Worm (Caenorhabditis elegans): ENCODE results near the gene nhr-66.

DNA sequence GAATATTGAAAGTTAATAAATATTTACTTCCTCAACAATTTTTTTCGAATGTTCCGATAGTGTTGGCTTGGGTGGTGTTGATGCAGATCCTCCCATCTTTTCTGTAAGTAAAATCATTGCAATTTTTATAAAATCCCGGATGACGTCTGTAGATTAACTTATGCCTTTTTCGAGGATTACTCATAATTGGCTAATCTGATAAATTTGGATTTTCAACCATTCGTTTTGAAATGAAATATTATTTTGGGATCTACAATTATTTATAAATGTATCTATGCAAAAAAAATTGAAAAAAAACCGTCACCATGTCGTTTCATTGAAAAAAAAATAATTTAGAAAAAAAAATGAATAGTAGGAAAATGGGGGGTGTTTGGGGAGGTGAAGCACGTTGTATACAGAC, 35.3 kb downstream of the nhr-66 start, which contains the start of gene glrx-22:
- no peak for TF ChIP-seq ceh-9 (tag; optimal IDR thresholded peaks at IDR 0.05)
- TF ChIP-seq ztf-11 (tag; optimal IDR thresholded peaks at IDR 0.05): no peak
- TF ChIP-seq ama-1 (optimal IDR thresholded peaks at IDR 0.05): no peak
- TF ChIP-seq R02D3.7 (tag; optimal IDR thresholded peaks at IDR 0.05): no peak
- no peak for TF ChIP-seq nhr-77 (tag; optimal IDR thresholded peaks at IDR 0.05)
- no peak for TF ChIP-seq elt-3 (tag; optimal IDR thresholded peaks at IDR 0.05)
- no peak for TF ChIP-seq snpc-4 (tag; optimal IDR thresholded peaks at IDR 0.05)
- no peak for TF ChIP-seq elt-1 (tag; optimal IDR thresholded peaks at IDR 0.05)
- no peak for TF ChIP-seq nhr-12 (tag; optimal IDR thresholded peaks at IDR 0.05)
- TF ChIP-seq ZK546.5 (tag; optimal IDR thresholded peaks at IDR 0.05): no peak
- TF ChIP-seq hmg-11 (tag; optimal IDR thresholded peaks at IDR 0.05): no peak
- no peak for TF ChIP-seq skn-1 (tag; optimal IDR thresholded peaks at IDR 0.05)
- no peak for TF ChIP-seq nhr-28 (tag; optimal IDR thresholded peaks at IDR 0.05)
- TF ChIP-seq nhr-76 (tag; optimal IDR thresholded peaks at IDR 0.05): no peak
